Worm (Caenorhabditis elegans): ENCODE data around the gene F23B12.4.

DNA sequence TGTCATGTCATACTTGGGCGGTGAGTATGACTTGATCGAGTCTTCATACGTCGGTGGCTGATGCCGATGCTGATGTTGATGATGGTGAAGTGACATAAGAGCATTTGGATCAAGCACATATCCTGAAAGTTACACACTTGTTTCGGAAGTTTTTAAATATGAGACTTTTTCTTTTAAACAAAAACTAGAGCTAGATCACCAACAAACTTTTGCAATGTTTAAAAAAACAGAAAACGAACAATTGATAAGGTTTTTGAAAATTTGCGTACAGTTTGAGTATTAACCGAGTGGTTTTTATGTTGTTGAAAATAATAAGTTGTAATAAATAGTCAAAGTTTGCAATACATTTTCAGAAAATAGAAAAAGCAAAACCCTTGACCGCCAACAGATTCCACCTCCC lies 43.6 kb downstream of the F23B12.4 start, which contains the start of gene R02D5.4:
- TF ChIP-seq dao-5 (tag; optimal IDR thresholded peaks at IDR 0.05) (no peak), W03F9.2 (tag; optimal IDR thresholded peaks at IDR 0.05) (no peak), him-1 (tag; optimal IDR thresholded peaks at IDR 0.05) (no peak)
